Worm (Caenorhabditis elegans) whole organism, L4 larva: ENCODE measurements around the gene R02F2.9.

Experiments
- daf-12 ChIP-seq: fragments of 150-350 bp; optimal IDR thresholded peaks from 2 replicates; lab custom pipeline; 2014; ENCODE audit warnings: missing biosample characterization, missing genetic modification reagents, missing genetic modification characterization
- egl-27 ChIP-seq: sonication (generic microtip); optimal IDR thresholded peaks from 3 replicates; lab custom pipeline; 2017; ENCODE audit warnings: missing biosample characterization, missing genetic modification reagents, missing genetic modification characterization
- lin-15B ChIP-seq: fragments of 150-350 bp; sonication (generic microtip); optimal IDR thresholded peaks from 3 replicates; lab custom pipeline; 2014; ENCODE audit warnings: missing biosample characterization, missing genetic modification characterization
- nhr-11 ChIP-seq: fragments of 150-350 bp; optimal IDR thresholded peaks from 2 replicates; lab custom pipeline; 2014; ENCODE audit warnings: missing biosample characterization, missing genetic modification characterization
- pqm-1 ChIP-seq: sonication (generic microtip); optimal IDR thresholded peaks from 2 replicates; lab custom pipeline; 2017; ENCODE audit warnings: missing biosample characterization, missing genetic modification characterization
- sdz-12 ChIP-seq: fragments of 200-800 bp; sonication (Bioruptor generic); optimal IDR thresholded peaks from 2 replicates; lab custom pipeline; 2018; ENCODE audit warnings: mild to moderate bottlenecking, missing genetic modification characterization, missing compliant biosample characterization
- zfp-3 ChIP-seq: fragments of 200-800 bp; sonication (Bioruptor generic); conservative IDR thresholded peaks from 2 replicates; pipeline ENCODE4 v1.3.6; 2022; ENCODE audit warnings: missing genetic modification reagents, missing genetic modification characterization, missing compliant biosample characterization
- zip-2 ChIP-seq: fragments of 150-350 bp; optimal IDR thresholded peaks from 2 replicates; lab custom pipeline; 2014; ENCODE audit warnings: missing biosample characterization, missing genetic modification characterization

DNA sequence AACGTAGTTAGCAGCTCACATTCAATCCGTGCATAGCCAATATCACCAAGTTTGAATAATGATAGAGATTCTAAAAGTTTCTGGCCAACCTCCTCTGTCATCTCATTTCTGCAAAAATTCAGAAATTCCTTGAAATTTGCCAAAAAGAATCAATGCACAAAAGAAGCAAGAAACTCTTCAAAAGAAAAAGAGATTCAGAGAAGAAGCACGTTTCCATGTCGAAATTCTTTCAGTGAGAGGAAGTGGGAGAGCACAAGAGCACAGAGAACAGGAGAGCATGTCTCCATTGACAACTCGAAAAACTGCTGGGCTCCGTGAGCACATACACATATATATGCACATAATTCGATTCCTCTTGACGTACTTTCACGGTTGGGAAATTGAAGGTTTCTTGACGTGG lies 18.4 kb downstream of the R02F2.9 start, which contains the start of gene nekl-4:
- no peak for TF ChIP-seq daf-12 (tag; lab: Kevin White, UChicago)
- no peak for TF ChIP-seq lin-15B (tag; lab: Kevin White, UChicago)
- no peak for TF ChIP-seq zip-2
- no peak for TF ChIP-seq pqm-1 (tag; lab: Kevin White, UChicago)
- no peak for TF ChIP-seq sdz-12 (GFP tag; lab: Kevin White, UChicago)
- TF ChIP-seq egl-27 (tag; lab: Kevin White, UChicago): no peak
- no peak for TF ChIP-seq nhr-11 (tag; lab: Kevin White, UChicago)
- TF ChIP-seq zfp-3 (GFP tag; lab: Robert Waterston, UW): no peak
